Fruit fly (Drosophila melanogaster): ENCODE data around the gene Cad87A.

Cad87A gene

dm6 chr3R:11849378-11850249 is 99.3 kb downstream of the Cad87A start (continued):
- TF ChIP-seq ERR (GFP tag; optimal IDR thresholded peaks at IDR 0.05) = peak; percentile 78
- TF ChIP-seq pan (optimal IDR thresholded peaks at IDR 0.05) = no peak
- peak in 1 of 2 experiments; percentile 88 for TF ChIP-seq pan (GFP tag; optimal IDR thresholded peaks at IDR 0.05 in 1 of 2, IDR thresholded peaks at IDR 0.05 in 1 of 2)
- TF ChIP-seq CG8924 (tag; optimal IDR thresholded peaks at IDR 0.05) = peak; percentile 88
- TF ChIP-seq ash1 (GFP tag; optimal IDR thresholded peaks at IDR 0.05) = no peak
- peak; percentile 90 for TF ChIP-seq Gug (GFP tag; IDR thresholded peaks at IDR 0.05)
- TF ChIP-seq Rx (GFP tag; IDR thresholded peaks at IDR 0.05) = peak; percentile 92
- TF ChIP-seq Dll (GFP tag; IDR thresholded peaks at IDR 0.05; ENCODE audit: partially characterized antibody) = no peak
- peak; percentile 35; the same call in 1 of the 2 replicates for TF ChIP-seq CG8765 (GFP tag; IDR thresholded peaks at IDR 0.05)
- peak; percentile 89 for TF ChIP-seq CG1647 (GFP tag; optimal IDR thresholded peaks at IDR 0.05)
- TF ChIP-seq zen2 (GFP tag; IDR thresholded peaks at IDR 0.05; ENCODE audit: partially characterized antibody) = no peak
- TF ChIP-seq Elba2 (GFP tag; optimal IDR thresholded peaks at IDR 0.05) = no peak
- TF ChIP-seq CG33213 (GFP tag; optimal IDR thresholded peaks at IDR 0.05) = peak; percentile 88
- TF ChIP-seq Dfd (GFP tag; optimal IDR thresholded peaks at IDR 0.05) = no peak
- peak; percentile 31 for TF ChIP-seq grn (GFP tag; optimal IDR thresholded peaks at IDR 0.05)
- peak; percentile 94 for TF ChIP-seq CG8388 (GFP tag; optimal IDR thresholded peaks at IDR 0.05)
- TF ChIP-seq fd102C (GFP tag; optimal IDR thresholded peaks at IDR 0.05) = no peak
- peak; percentile 78 for TF ChIP-seq en (GFP tag; optimal IDR thresholded peaks at IDR 0.05)
- TF ChIP-seq Atf-2 (GFP tag; optimal IDR thresholded peaks at IDR 0.05) = peak; percentile 86
- peak; percentile 56 for TF ChIP-seq sd (tag; optimal IDR thresholded peaks at IDR 0.05)
- peak; percentile 94 for TF ChIP-seq fd64A (GFP tag; optimal IDR thresholded peaks at IDR 0.05)
- TF ChIP-seq h (optimal IDR thresholded peaks at IDR 0.05) = no peak
- no peak for TF ChIP-seq CG13296 (GFP tag; optimal IDR thresholded peaks at IDR 0.05)
- peak; percentile 66 for TF ChIP-seq zen (tag; optimal IDR thresholded peaks at IDR 0.05)
- peak; percentile 92 for TF ChIP-seq CG8089 (GFP tag; optimal IDR thresholded peaks at IDR 0.05)
- no peak for TF ChIP-seq corto (GFP tag; optimal IDR thresholded peaks at IDR 0.05)
- TF ChIP-seq nmo (GFP tag; optimal IDR thresholded peaks at IDR 0.05) = peak; percentile 95
- peak; percentile 94 for TF ChIP-seq gt (GFP tag; IDR thresholded peaks at IDR 0.05)
- peak; percentile 88 for TF ChIP-seq ems (GFP tag; optimal IDR thresholded peaks at IDR 0.05)
- peak; percentile 55 for TF ChIP-seq CHES-1-like (GFP tag; optimal IDR thresholded peaks at IDR 0.05)
- peak; percentile 62 for TF ChIP-seq run (tag; optimal IDR thresholded peaks at IDR 0.05)
- TF ChIP-seq Opbp (GFP tag; IDR thresholded peaks at IDR 0.05; ENCODE audit: partially characterized antibody) = 0 out of 3 replicates have a peak, but pooled peaks have one; percentile 42
- TF ChIP-seq CG10147 (GFP tag; optimal IDR thresholded peaks at IDR 0.05) = peak; percentile 59
- TF ChIP-seq trh (GFP tag; optimal IDR thresholded peaks at IDR 0.05) = peak; percentile 84
- TF ChIP-seq tin (GFP tag; optimal IDR thresholded peaks at IDR 0.05) = peak; percentile 92
- peak; percentile 78 for TF ChIP-seq CG8359 (GFP tag; optimal IDR thresholded peaks at IDR 0.05; ENCODE audit: borderline replicate concordance)
- TF ChIP-seq kah (GFP tag; optimal IDR thresholded peaks at IDR 0.05) = peak; percentile 82
- peak; percentile 86 for TF ChIP-seq her (GFP tag; optimal IDR thresholded peaks at IDR 0.05)
- peak; percentile 86 to 92 for TF ChIP-seq dpn (GFP tag; optimal IDR thresholded peaks at IDR 0.05)
- peak; percentile 80 for TF ChIP-seq CG14667 (GFP tag; IDR thresholded peaks at IDR 0.05)
- peak; percentile 91 for TF ChIP-seq NC2β (GFP tag; optimal IDR thresholded peaks at IDR 0.05)
- peak; percentile 89 for TF ChIP-seq ind (GFP tag; optimal IDR thresholded peaks at IDR 0.05)
- no peak for TF ChIP-seq D (optimal IDR thresholded peaks at IDR 0.05)
- peak; percentile 96 for TF ChIP-seq D (GFP tag; optimal IDR thresholded peaks at IDR 0.05)
- TF ChIP-seq chif (GFP tag; optimal IDR thresholded peaks at IDR 0.05) = peak; percentile 90 to 94
- TF ChIP-seq tup (GFP tag; optimal IDR thresholded peaks at IDR 0.05) = peak; percentile 52
- peak; percentile 38 for TF ChIP-seq CG15696 (tag; optimal IDR thresholded peaks at IDR 0.05)
- peak; percentile 42; the same call in 1 of the 2 replicates for TF ChIP-seq Atf6 (GFP tag; IDR thresholded peaks at IDR 0.05)
- TF ChIP-seq danr (GFP tag; IDR thresholded peaks at IDR 0.05) = peak; percentile 83

Measured in whole organism, embryonic.